Worm (Caenorhabditis elegans) whole organism, L3 larva: ENCODE measurements around the gene sop-2.

Experiments
- eor-1 ChIP-seq, 2 experiments: fragments of 150-350 bp; optimal IDR thresholded peaks; 2 replicates each; lab custom pipeline; 2014 to 2018; ENCODE audit warnings: missing biosample characterization in 2 of 2, missing genetic modification characterization in 2 of 2
- fkh-2 ChIP-seq: fragments of 150-350 bp; optimal IDR thresholded peaks from 2 replicates; lab custom pipeline; 2014; ENCODE audit warnings: missing biosample characterization, missing genetic modification reagents, missing genetic modification characterization
- hmg-11 ChIP-seq: sonication (generic microtip); optimal IDR thresholded peaks from 2 replicates; lab custom pipeline; 2016; ENCODE audit warnings: missing genetic modification characterization, missing compliant biosample characterization
- skn-1 ChIP-seq: fragments of 150-350 bp; optimal IDR thresholded peaks from 2 replicates; lab custom pipeline; 2014; ENCODE audit warnings: missing biosample characterization, missing genetic modification characterization
- unc-62 ChIP-seq: fragments of 150-350 bp; sonication (generic microtip); optimal IDR thresholded peaks from 4 replicates; lab custom pipeline; 2014; ENCODE audit warnings: missing biosample characterization, missing genetic modification reagents, missing genetic modification characterization

- TF ChIP-seq skn-1 (tag; lab: Kevin White, UChicago) (no peak), eor-1 (tag; optimal IDR thresholded peaks at IDR 0.05; lab: Kevin White, UChicago) (no peak), unc-62 (GFP tag; lab: Kevin White, UChicago) (no peak), hmg-11 (tag; lab: Kevin White, UChicago) (no peak), fkh-2 (tag; lab: Kevin White, UChicago) (no peak)
Observed at ce11 chrII:12323305-12323704, 16.4 kb upstream of the sop-2 start, which contains the start of gene sre-53.
